Worm (Caenorhabditis elegans): ENCODE measurements around the gene nrde-1.

DNA sequence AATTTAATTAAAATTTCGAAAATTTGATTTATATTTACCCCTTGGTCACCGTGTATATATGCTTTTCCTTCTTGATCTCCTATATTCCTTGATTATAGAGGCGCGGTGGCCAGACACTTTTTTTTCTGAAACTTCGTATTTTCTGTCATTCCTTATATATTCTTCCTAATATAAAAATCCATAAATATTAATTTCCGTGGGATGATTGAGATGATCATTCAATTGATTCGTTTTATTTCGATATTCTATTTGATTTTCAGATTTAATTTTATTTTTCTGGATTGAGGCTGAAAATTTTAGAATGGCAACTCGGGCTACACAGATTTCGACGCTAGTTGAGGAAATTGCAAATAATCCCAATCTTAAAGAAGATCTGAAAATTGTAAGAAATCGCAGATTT, 6.7 kb upstream of the nrde-1 start, which contains the start of gene dph-1:
- TF ChIP-seq pha-4 (tag; optimal IDR thresholded peaks at IDR 0.05) (no peak), blmp-1 (tag; optimal IDR thresholded peaks at IDR 0.05) (no peak), nhr-237 (tag; optimal IDR thresholded peaks at IDR 0.05) (no peak), unc-39 (tag; optimal IDR thresholded peaks at IDR 0.05) (no peak), nhr-12 (tag; optimal IDR thresholded peaks at IDR 0.05) (no peak), ztf-11 (tag; optimal IDR thresholded peaks at IDR 0.05) (no peak), unc-62 (GFP tag; optimal IDR thresholded peaks at IDR 0.05) (no peak), nhr-76 (tag; optimal IDR thresholded peaks at IDR 0.05) (no peak), snpc-4 (tag; optimal IDR thresholded peaks at IDR 0.05) (no peak)

Data from whole organism, mixed stage, embryonic.